Worm (Caenorhabditis elegans): ENCODE data around the gene F37C4.4.

DNA sequence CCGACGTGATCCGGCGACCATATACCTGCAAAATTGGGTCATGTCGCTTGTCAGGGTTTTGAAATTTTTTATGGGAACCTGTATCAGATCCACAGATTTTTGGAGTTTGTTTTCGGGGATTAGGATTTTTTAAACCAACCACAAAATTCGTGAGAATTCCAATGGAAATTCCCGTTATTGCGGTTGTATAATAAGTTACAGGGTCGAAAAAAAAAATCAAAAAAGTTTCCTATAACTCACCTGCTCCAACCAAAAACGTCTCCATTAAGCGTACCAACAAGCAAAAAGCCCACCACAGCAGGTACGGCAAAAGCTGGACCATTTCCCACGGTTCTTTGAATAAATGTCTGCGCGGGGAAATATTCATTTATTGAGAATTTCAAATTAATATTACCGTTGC, 4.2 kb upstream of the F37C4.4 start:
- TF ChIP-seq nhr-11 (tag; optimal IDR thresholded peaks at IDR 0.05) (no peak), dpl-1 (GFP tag; optimal IDR thresholded peaks at IDR 0.05) (no peak), fkh-8 (tag; optimal IDR thresholded peaks at IDR 0.05) (no peak)

Data from whole organism, L1 larva.